Fruit fly (Drosophila melanogaster) whole organism, prepupa: Measurements from ENCODE around the gene unc-119.

Source experiments
- CG11294 ChIP-seq: fragments of 200-800 bp; sonication (Bioruptor generic); IDR thresholded peaks from 2 replicates; pipeline ENCODE4 v1.3.6; 2022; ENCODE audit warnings: missing biosample characterization, missing genetic modification characterization
- CG11762 ChIP-seq: fragments of 200-800 bp; sonication (Bioruptor generic); optimal IDR thresholded peaks from 3 replicates; lab custom pipeline; 2016; ENCODE audit warnings: missing biosample characterization, missing genetic modification characterization; ENCODE audit not compliant: insufficient read depth
- CG11902 ChIP-seq: fragments of 200-800 bp; sonication (Bioruptor generic); optimal IDR thresholded peaks from 3 replicates; lab custom pipeline; 2016; ENCODE audit warnings: missing biosample characterization, missing genetic modification characterization
- CG1621 ChIP-seq: fragments of 200-800 bp; sonication (Bioruptor generic); optimal IDR thresholded peaks from 3 replicates; lab custom pipeline; 2018; ENCODE audit warnings: missing biosample characterization, mild to moderate bottlenecking, missing genetic modification characterization
- CG16779 ChIP-seq: fragments of 200-800 bp; sonication (Bioruptor generic); optimal IDR thresholded peaks from 3 replicates; lab custom pipeline; 2017; ENCODE audit warnings: missing biosample characterization, mild to moderate bottlenecking, missing genetic modification characterization
- CG3032 ChIP-seq: fragments of 200-800 bp; optimal IDR thresholded peaks from 2 replicates; lab custom pipeline; 2019; ENCODE audit warnings: missing biosample characterization, mild to moderate bottlenecking, missing genetic modification characterization, moderate library complexity
- CG31627 ChIP-seq: fragments of 200-800 bp; sonication (Bioruptor generic); optimal IDR thresholded peaks from 3 replicates; lab custom pipeline; 2016; ENCODE audit warnings: missing biosample characterization, missing genetic modification characterization
- CG32006 ChIP-seq: fragments of 200-800 bp; sonication (Bioruptor generic); optimal IDR thresholded peaks from 3 replicates; lab custom pipeline; 2017; ENCODE audit warnings: missing biosample characterization, mild to moderate bottlenecking, missing genetic modification characterization
- CG3919 ChIP-seq: fragments of 200-800 bp; sonication (Bioruptor generic); optimal IDR thresholded peaks from 3 replicates; lab custom pipeline; 2016; ENCODE audit warnings: missing biosample characterization, missing genetic modification characterization
- CG4318 ChIP-seq: fragments of 200-800 bp; sonication (Bioruptor generic); optimal IDR thresholded peaks from 3 replicates; lab custom pipeline; 2017; ENCODE audit warnings: missing biosample characterization, mild to moderate bottlenecking, missing genetic modification characterization
- CG6163 ChIP-seq: fragments of 200-800 bp; sonication (Bioruptor generic); IDR thresholded peaks from 3 replicates; pipeline ENCODE4 v1.3.6; 2022; ENCODE audit warnings: missing biosample characterization, missing genetic modification characterization
- CG6276 ChIP-seq: fragments of 200-800 bp; sonication (Bioruptor generic); optimal IDR thresholded peaks from 2 replicates; lab custom pipeline; 2017; ENCODE audit warnings: missing biosample characterization, mild to moderate bottlenecking, missing genetic modification characterization
- CG6792 ChIP-seq: fragments of 200-800 bp; sonication (Bioruptor generic); optimal IDR thresholded peaks from 3 replicates; lab custom pipeline; 2016; ENCODE audit warnings: missing biosample characterization, missing genetic modification characterization
- CG6854 ChIP-seq: fragments of 200-800 bp; sonication (Bioruptor generic); optimal IDR thresholded peaks from 2 replicates; lab custom pipeline; 2017; ENCODE audit warnings: missing biosample characterization, mild to moderate bottlenecking, missing genetic modification characterization
- CG7368 ChIP-seq: fragments of 200-800 bp; sonication (Bioruptor generic); optimal IDR thresholded peaks from 3 replicates; lab custom pipeline; 2016; ENCODE audit warnings: missing biosample characterization, missing genetic modification characterization
- CG8119 ChIP-seq: fragments of 200-800 bp; sonication (Bioruptor generic); IDR thresholded peaks from 3 replicates; pipeline ENCODE4 v1.3.6; 2022; ENCODE audit warnings: missing biosample characterization, missing genetic modification characterization
- CG8632 ChIP-seq: fragments of 200-800 bp; sonication (Bioruptor generic); optimal IDR thresholded peaks from 3 replicates; lab custom pipeline; 2016; ENCODE audit warnings: missing biosample characterization, missing genetic modification characterization
- Eip78C ChIP-seq: fragments of 200-800 bp; sonication (Bioruptor generic); peaks from one replicate; lab custom pipeline; 2016; ENCODE audit warnings: missing biosample characterization, missing genetic modification characterization
- Eip93F ChIP-seq: fragments of 200-800 bp; sonication (Bioruptor generic); optimal IDR thresholded peaks from 2 replicates; lab custom pipeline; 2016; ENCODE audit warnings: missing biosample characterization, mild to moderate bottlenecking, missing genetic modification characterization
- Ets21C ChIP-seq: fragments of 200-800 bp; sonication (Bioruptor generic); optimal IDR thresholded peaks from 3 replicates; lab custom pipeline; 2016; ENCODE audit warnings: missing biosample characterization, missing genetic modification characterization
- Ets96B ChIP-seq: fragments of 200-800 bp; optimal IDR thresholded peaks from 2 replicates; lab custom pipeline; 2019; ENCODE audit warnings: missing biosample characterization, mild to moderate bottlenecking, missing genetic modification characterization, moderate library complexity
- Gug ChIP-seq: fragments of 200-800 bp; sonication (Bioruptor generic); IDR thresholded peaks from 2 replicates; pipeline ENCODE4 v1.3.6; 2022; ENCODE audit warnings: missing biosample characterization, missing genetic modification characterization
- Hr38 ChIP-seq: sonication (Bioruptor generic); optimal IDR thresholded peaks from 2 replicates; lab custom pipeline; 2016; ENCODE audit warnings: missing biosample characterization, missing genetic modification characterization
- Hr39 ChIP-seq: fragments of 200-800 bp; sonication (Bioruptor generic); optimal IDR thresholded peaks from 2 replicates; lab custom pipeline; 2016; ENCODE audit warnings: missing biosample characterization, missing genetic modification characterization
- Hr4 ChIP-seq: fragments of 200-800 bp; sonication (Bioruptor generic); optimal IDR thresholded peaks from 3 replicates; lab custom pipeline; 2016; ENCODE audit warnings: missing biosample characterization, missing genetic modification characterization
- Lpt ChIP-seq: fragments of 200-800 bp; sonication (Bioruptor generic); optimal IDR thresholded peaks from 3 replicates; lab custom pipeline; 2016; ENCODE audit warnings: missing biosample characterization, missing genetic modification characterization
- OdsH ChIP-seq: fragments of 200-800 bp; sonication (Bioruptor generic); optimal IDR thresholded peaks from 3 replicates; lab custom pipeline; 2016; ENCODE audit warnings: missing biosample characterization, missing genetic modification characterization
- Smox ChIP-seq: fragments of 200-800 bp; sonication (Bioruptor generic); optimal IDR thresholded peaks from 3 replicates; lab custom pipeline; 2016; ENCODE audit warnings: missing biosample characterization, missing genetic modification characterization
- Sox102F ChIP-seq: fragments of 200-800 bp; sonication (Bioruptor generic); optimal IDR thresholded peaks from 2 replicates; lab custom pipeline; 2016; ENCODE audit warnings: missing biosample characterization, mild to moderate bottlenecking, missing genetic modification characterization
- Sox14 ChIP-seq: fragments of 200-800 bp; sonication (Bioruptor generic); optimal IDR thresholded peaks from 3 replicates; lab custom pipeline; 2016; ENCODE audit warnings: missing biosample characterization, missing genetic modification characterization
- Sox15 ChIP-seq: fragments of 200-800 bp; sonication (Bioruptor generic); optimal IDR thresholded peaks from 3 replicates; lab custom pipeline; 2016; ENCODE audit warnings: missing biosample characterization, missing genetic modification characterization
- achi ChIP-seq: fragments of 200-800 bp; sonication (Bioruptor generic); optimal IDR thresholded peaks from 3 replicates; lab custom pipeline; 2016; ENCODE audit warnings: missing biosample characterization, missing genetic modification characterization
- acj6 ChIP-seq: fragments of 200-800 bp; sonication (Bioruptor generic); optimal IDR thresholded peaks from 3 replicates; lab custom pipeline; 2016; ENCODE audit warnings: missing biosample characterization, missing genetic modification characterization
- cyc ChIP-seq: fragments of 200-800 bp; sonication (Bioruptor generic); optimal IDR thresholded peaks from 3 replicates; lab custom pipeline; 2016; ENCODE audit warnings: missing biosample characterization, missing genetic modification characterization
- dac ChIP-seq: fragments of 200-800 bp; sonication (Bioruptor generic); optimal IDR thresholded peaks from 2 replicates; lab custom pipeline; 2017; ENCODE audit warnings: missing biosample characterization, mild to moderate bottlenecking, missing genetic modification characterization
- dsx ChIP-seq: fragments of 200-800 bp; optimal IDR thresholded peaks from 3 replicates; lab custom pipeline; 2019; ENCODE audit warnings: missing biosample characterization, mild to moderate bottlenecking, missing genetic modification characterization, moderate library complexity; ENCODE audit not compliant: poor library complexity, severe bottlenecking
- eg ChIP-seq: fragments of 200-800 bp; sonication (Bioruptor generic); IDR thresholded peaks from 3 replicates; pipeline ENCODE4 v1.3.6; 2022; ENCODE audit warnings: missing biosample characterization, missing genetic modification characterization
- fd59A ChIP-seq: fragments of 200-800 bp; sonication (Bioruptor generic); optimal IDR thresholded peaks from 2 replicates; lab custom pipeline; 2017; ENCODE audit warnings: missing biosample characterization, mild to moderate bottlenecking, missing genetic modification characterization, missing genetic modification reagents
- fd85E ChIP-seq: fragments of 200-800 bp; sonication (Bioruptor generic); optimal IDR thresholded peaks from 3 replicates; lab custom pipeline; 2016; ENCODE audit warnings: missing biosample characterization, missing genetic modification characterization
- fkh ChIP-seq: fragments of 200-800 bp; sonication (Bioruptor generic); optimal IDR thresholded peaks from 3 replicates; lab custom pipeline; 2017; ENCODE audit warnings: missing biosample characterization, mild to moderate bottlenecking, missing genetic modification characterization, moderate library complexity
- lz ChIP-seq: fragments of 200-800 bp; sonication (Bioruptor generic); optimal IDR thresholded peaks from 3 replicates; lab custom pipeline; 2016; ENCODE audit warnings: missing biosample characterization, missing genetic modification characterization
- salr ChIP-seq, 2 experiments: fragments of 200-800 bp; sonication (Bioruptor generic); optimal IDR thresholded peaks; 3 replicates each; lab custom pipeline; 2016 to 2018; ENCODE audit warnings: missing biosample characterization in 2 of 2, missing genetic modification characterization in 2 of 2, mild to moderate bottlenecking in 1 of 2
- spab ChIP-seq: fragments of 200-800 bp; sonication (Bioruptor generic); optimal IDR thresholded peaks from 2 replicates; lab custom pipeline; 2017; ENCODE audit warnings: missing biosample characterization, mild to moderate bottlenecking, missing genetic modification characterization, missing genetic modification reagents
- ss ChIP-seq, 2 experiments: fragments of 200-800 bp; sonication (Bioruptor generic); optimal IDR thresholded peaks; 2 replicates in 1 of 2; 3 replicates in 1 of 2; lab custom pipeline; 2017 to 2018; ENCODE audit warnings: mild to moderate bottlenecking in 2 of 2, missing biosample characterization in 2 of 2, missing genetic modification characterization in 2 of 2, moderate library complexity in 1 of 2
- svp ChIP-seq: fragments of 200-800 bp; sonication (Bioruptor generic); peaks from one replicate; lab custom pipeline; 2016; ENCODE audit warnings: missing biosample characterization, missing genetic modification characterization
- topi ChIP-seq: fragments of 200-800 bp; sonication (Bioruptor generic); optimal IDR thresholded peaks from 3 replicates; lab custom pipeline; 2016; ENCODE audit warnings: missing biosample characterization, missing genetic modification characterization
- vri ChIP-seq: fragments of 200-800 bp; sonication (Bioruptor generic); optimal IDR thresholded peaks from 3 replicates; lab custom pipeline; 2016; ENCODE audit warnings: missing biosample characterization, mild to moderate bottlenecking, missing genetic modification characterization

unc-119 gene

dm6 chrX:7328746-7329145 is 37.6 kb upstream of the unc-119 start, which contains the start of gene Acsf3:
TSS of gene Acsf3 (plus strand) at chrX:7329046.
- no peak for TF ChIP-seq eg (GFP tag; lab: Robert Waterston, UW)
- TF ChIP-seq CG8119, result no peak
- TF ChIP-seq lz (GFP tag; lab: Kevin White, UChicago), result no peak
- no peak for TF ChIP-seq Sox15 (GFP tag; lab: Kevin White, UChicago)
- TF ChIP-seq Lpt (GFP tag; lab: Kevin White, UChicago), result no peak
- TF ChIP-seq CG3919 (GFP tag; lab: Kevin White, UChicago), result no peak
- TF ChIP-seq CG7368 (GFP tag; lab: Kevin White, UChicago), result no peak
- TF ChIP-seq Eip93F (GFP tag; lab: Kevin White, UChicago), result no peak
- no peak for TF ChIP-seq fkh (GFP tag; lab: Kevin White, UChicago)
- no peak for TF ChIP-seq vri (GFP tag; lab: Kevin White, UChicago)
- no peak for TF ChIP-seq achi (GFP tag; lab: Kevin White, UChicago)
- no peak for TF ChIP-seq cyc (GFP tag; lab: Kevin White, UChicago)
- TF ChIP-seq Smox (GFP tag; lab: Kevin White, UChicago), result no peak
- TF ChIP-seq CG8632 (GFP tag; lab: Kevin White, UChicago), result no peak
- no peak for TF ChIP-seq Ets96B (tag; lab: Kevin White, UChicago)
- TF ChIP-seq Hr39 (GFP tag; lab: Kevin White, UChicago), result no peak
- no peak for TF ChIP-seq Ets21C (GFP tag; lab: Kevin White, UChicago)
- TF ChIP-seq CG4318 (GFP tag; lab: Kevin White, UChicago), result no peak
- TF ChIP-seq spab (GFP tag; lab: Kevin White, UChicago), result no peak
- no peak for TF ChIP-seq Eip78C (GFP tag; lab: Kevin White, UChicago)
- TF ChIP-seq, all 60 proteins: peak for 0

DNA sequence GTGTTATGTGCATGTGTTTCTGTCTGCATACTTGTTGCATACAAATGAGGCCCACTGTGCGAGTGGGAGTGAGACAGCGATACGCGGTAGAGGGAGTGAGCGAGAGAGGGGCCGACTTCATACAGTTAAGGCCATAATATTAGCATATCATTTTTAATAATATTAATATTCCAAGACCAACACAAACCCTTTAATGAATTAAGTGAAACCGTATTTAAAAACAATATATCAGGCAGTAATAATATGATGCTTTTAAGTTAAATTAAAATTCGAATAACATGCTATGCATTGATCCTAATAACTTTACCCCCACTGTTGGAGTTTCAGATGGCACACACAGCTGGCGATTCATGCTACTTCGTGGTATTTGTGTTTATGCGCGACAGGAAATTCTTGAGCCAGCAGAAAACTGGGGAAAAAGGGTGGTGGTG is 33.7 kb upstream of the unc-119 start:
- TF ChIP-seq CG6854 (GFP tag; lab: Kevin White, UChicago) (peak; percentile 95), fd59A (GFP tag; lab: Kevin White, UChicago) (peak; percentile 96), Eip93F (GFP tag; lab: Kevin White, UChicago) (peak; percentile 94), CG7368 (GFP tag; lab: Kevin White, UChicago) (peak; percentile 96), CG6163 (GFP tag; lab: Robert Waterston, UW) (peak; percentile 98), vri (GFP tag; lab: Kevin White, UChicago) (peak; percentile 94), Gug (peak; percentile 97), dsx (GFP tag; lab: Kevin White, UChicago) (peak; percentile 98), CG8119 (peak; percentile 99), acj6 (peak; percentile 97), cyc (GFP tag; lab: Kevin White, UChicago) (peak; percentile 94), Sox15 (GFP tag; lab: Kevin White, UChicago) (peak; percentile 93), Ets96B (tag; lab: Kevin White, UChicago) (peak; percentile 98), fd85E (GFP tag; lab: Kevin White, UChicago) (peak; percentile 92), CG11902 (peak; percentile 88), CG3919 (GFP tag; lab: Kevin White, UChicago) (peak; percentile 98), CG11762 (GFP tag; lab: Kevin White, UChicago) (peak; percentile 96), achi (GFP tag; lab: Kevin White, UChicago) (peak; percentile 97), salr (GFP tag; optimal IDR thresholded peaks at IDR 0.05; lab: Kevin White, UChicago) (peak; percentile 93 to 95), Smox (GFP tag; lab: Kevin White, UChicago) (peak; percentile 97), CG6276 (GFP tag; lab: Kevin White, UChicago) (peak; percentile 98), Hr4 (GFP tag; lab: Kevin White, UChicago) (peak; percentile 96), CG32006 (GFP tag; lab: Kevin White, UChicago) (peak; percentile 98), CG31627 (GFP tag; lab: Kevin White, UChicago) (peak; percentile 91), CG1621 (peak; percentile 96), Hr39 (GFP tag; lab: Kevin White, UChicago) (peak; percentile 89), lz (GFP tag; lab: Kevin White, UChicago) (peak; percentile 96), topi (GFP tag; lab: Kevin White, UChicago) (peak; percentile 97), CG3032 (tag; lab: Kevin White, UChicago) (peak; percentile 98), ss (GFP tag; optimal IDR thresholded peaks at IDR 0.05; lab: Kevin White, UChicago) (peak; percentile 98 to 99), svp (GFP tag; lab: Kevin White, UChicago) (peak; percentile 99), Hr38 (GFP tag; lab: Kevin White, UChicago) (no peak), CG16779 (tag; lab: Kevin White, UChicago) (peak; percentile 97), CG6792 (GFP tag; lab: Kevin White, UChicago) (peak; percentile 98), Sox14 (GFP tag; lab: Kevin White, UChicago) (peak; percentile 95), Sox102F (GFP tag; lab: Kevin White, UChicago) (peak; percentile 96), Ets21C (GFP tag; lab: Kevin White, UChicago) (peak; percentile 88), OdsH (GFP tag; lab: Kevin White, UChicago) (peak; percentile 97), dac (GFP tag; lab: Kevin White, UChicago) (peak; percentile 86), CG11294 (GFP tag; lab: Robert Waterston, UW) (peak; percentile 95), spab (GFP tag; lab: Kevin White, UChicago) (peak; percentile 97), Lpt (GFP tag; lab: Kevin White, UChicago) (peak; percentile 98)
